Worm (Caenorhabditis elegans): ENCODE results near the gene ptr-24.

The ptr-24 gene

DNA sequence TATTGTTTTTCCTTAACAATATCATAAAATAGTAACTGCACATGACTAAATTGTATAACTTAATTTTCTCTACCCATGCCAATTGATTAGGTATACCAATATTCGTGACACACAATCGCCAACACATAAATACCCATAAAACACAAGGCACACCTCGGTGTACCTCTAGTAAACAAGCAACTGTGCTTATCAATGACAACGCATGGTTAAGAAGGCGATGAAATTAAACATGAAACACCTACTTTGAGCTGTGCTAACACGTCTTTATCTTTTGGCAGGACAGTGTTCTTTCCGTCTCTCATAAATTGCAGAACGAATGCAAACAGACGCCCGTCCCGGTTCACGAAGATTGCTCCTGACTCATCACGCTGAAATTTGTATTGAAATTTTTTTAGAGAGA is 27.1 kb upstream of the ptr-24 start (continued):
- TF ChIP-seq lin-29 (GFP tag; IDR thresholded peaks at IDR 0.05), result no peak
- TF ChIP-seq daf-19 (GFP tag; conservative IDR thresholded peaks at IDR 0.05), result no peak
- TF ChIP-seq lin-15B (tag; optimal IDR thresholded peaks at IDR 0.05), result no peak
- TF ChIP-seq mes-2 (tag; optimal IDR thresholded peaks at IDR 0.05; ENCODE audit: poor library complexity, severe bottlenecking), result peak; percentile 27
- no peak for TF ChIP-seq F10B5.3 (tag; optimal IDR thresholded peaks at IDR 0.05)
- TF ChIP-seq lin-38 (GFP tag; IDR thresholded peaks at IDR 0.05), result no peak
- TF ChIP-seq nhr-48 (tag; optimal IDR thresholded peaks at IDR 0.05), result peak; percentile 51
- peak; percentile 96 for TF ChIP-seq dve-1 (tag; optimal IDR thresholded peaks at IDR 0.05; ENCODE audit: insufficient read depth)
- TF ChIP-seq ceh-44 (GFP tag; IDR thresholded peaks at IDR 0.05), result no peak
- no peak for TF ChIP-seq ceh-32 (tag; optimal IDR thresholded peaks at IDR 0.05; ENCODE audit: poor library complexity)

- no peak for TF ChIP-seq Y5F2A.4 (GFP tag; optimal IDR thresholded peaks at IDR 0.05)
- no peak for TF ChIP-seq ceh-44 (GFP tag; IDR thresholded peaks at IDR 0.05)
- no peak for TF ChIP-seq R02D3.7 (tag; optimal IDR thresholded peaks at IDR 0.05)
- no peak for TF ChIP-seq zfp-3 (GFP tag; conservative IDR thresholded peaks at IDR 0.05)
- TF ChIP-seq set-16 (GFP tag; IDR thresholded peaks at IDR 0.05), result no peak
- no peak for TF ChIP-seq rbr-2 (tag; optimal IDR thresholded peaks at IDR 0.05)
- no peak for TF ChIP-seq skn-1 (tag; optimal IDR thresholded peaks at IDR 0.05)
- TF ChIP-seq ceh-32 (tag; optimal IDR thresholded peaks at IDR 0.05; ENCODE audit: poor library complexity), result no peak
- TF ChIP-seq ceh-82 (tag; optimal IDR thresholded peaks at IDR 0.05), result no peak
- no peak for TF ChIP-seq sdz-12 (GFP tag; optimal IDR thresholded peaks at IDR 0.05)
- no peak for TF ChIP-seq lin-39 (tag; optimal IDR thresholded peaks at IDR 0.05)
- no peak for TF ChIP-seq nhr-111 (GFP tag; optimal IDR thresholded peaks at IDR 0.05)
- TF ChIP-seq lin-38 (GFP tag; IDR thresholded peaks at IDR 0.05), result no peak
- TF ChIP-seq nhr-102 (tag; optimal IDR thresholded peaks at IDR 0.05), result no peak
- TF ChIP-seq zfp-2 (tag; optimal IDR thresholded peaks at IDR 0.05), result no peak
- no peak for TF ChIP-seq unc-130 (GFP tag; optimal IDR thresholded peaks at IDR 0.05)
- no peak for TF ChIP-seq ztf-11 (tag; optimal IDR thresholded peaks at IDR 0.05)
- no peak for TF ChIP-seq madf-5 (GFP tag; IDR thresholded peaks at IDR 0.05)
- TF ChIP-seq nhr-48 (tag; optimal IDR thresholded peaks at IDR 0.05), result no peak
- TF ChIP-seq duxl-1 (tag; optimal IDR thresholded peaks at IDR 0.05; ENCODE audit: poor library complexity), result no peak
- no peak for TF ChIP-seq gei-8 (GFP tag; optimal IDR thresholded peaks at IDR 0.05)
- TF ChIP-seq F44E2.7 (GFP tag; IDR thresholded peaks at IDR 0.05), result no peak
- no peak for TF ChIP-seq ama-1 (optimal IDR thresholded peaks at IDR 0.05)
- TF ChIP-seq nhr-25 (tag; optimal IDR thresholded peaks at IDR 0.05; ENCODE audit: borderline replicate concordance, insufficient read depth), result no peak
- TF ChIP-seq zag-1 (tag; optimal IDR thresholded peaks at IDR 0.05), result no peak
- no peak for TF ChIP-seq F49E8.2 (tag; optimal IDR thresholded peaks at IDR 0.05; ENCODE audit: borderline replicate concordance)
- no peak for TF ChIP-seq spr-1 (tag; optimal IDR thresholded peaks at IDR 0.05)
- no peak for TF ChIP-seq lsy-2 (tag; optimal IDR thresholded peaks at IDR 0.05)
- TF ChIP-seq ztf-7 (tag; optimal IDR thresholded peaks at IDR 0.05), result peak; percentile 26
- TF ChIP-seq tag-97 (GFP tag; IDR thresholded peaks at IDR 0.05), result no peak
- peak; percentile 47 for TF ChIP-seq hlh-11 (tag; optimal IDR thresholded peaks at IDR 0.05)
- no peak for TF ChIP-seq fkh-10 (GFP tag; optimal IDR thresholded peaks at IDR 0.05)
- no peak for TF ChIP-seq saeg-2 (GFP tag; IDR thresholded peaks at IDR 0.05)
- TF ChIP-seq snpc-1.2 (GFP tag; IDR thresholded peaks at IDR 0.05), result no peak
- no peak for TF ChIP-seq T26A8.4 (GFP tag; IDR thresholded peaks at IDR 0.05)
- TF ChIP-seq aha-1 (tag), result peak; percentile 28
- TF ChIP-seq daf-19 (GFP tag; conservative IDR thresholded peaks at IDR 0.05), result no peak
- TF ChIP-seq F26F4.8 (GFP tag; conservative IDR thresholded peaks at IDR 0.05), result no peak
- TF ChIP-seq lir-3 (tag; optimal IDR thresholded peaks at IDR 0.05), result no peak
- no peak for TF ChIP-seq nhr-11 (tag; optimal IDR thresholded peaks at IDR 0.05)
- no peak for TF ChIP-seq nhr-6 (tag; optimal IDR thresholded peaks at IDR 0.05)
- TF ChIP-seq ceh-62 (tag; optimal IDR thresholded peaks at IDR 0.05), result no peak
- TF ChIP-seq nhr-28 (tag; optimal IDR thresholded peaks at IDR 0.05), result peak; percentile 58
These were observed 26.0 kb upstream of the ptr-24 start, which contains the start of gene F46G10.1 for ce11 chrX:13311641-13312423. Gene F46G10.1, minus strand, starts transcription at chrX:13311755.
